Fruit fly (Drosophila melanogaster) whole organism, wandering third instar larva: ENCODE data around the gene Dpp10.
A peak's percentile ranks its signal among the peaks of the same experiment; 100 is the strongest.

ENCODE experiments used
- Abd-B ChIP-seq: fragments of >200 bp; optimal IDR thresholded peaks from 2 replicates; lab custom pipeline; 2017; ENCODE audit warnings: missing biosample characterization, missing genetic modification characterization
- CG32264 ChIP-seq: fragments of 200-800 bp; sonication (Bioruptor generic); optimal IDR thresholded peaks from 2 replicates; lab custom pipeline; 2016; ENCODE audit warnings: missing biosample characterization, missing genetic modification characterization
- CG9705 ChIP-seq: fragments of 200-800 bp; sonication (Bioruptor generic); optimal IDR thresholded peaks from 2 replicates; lab custom pipeline; 2018; ENCODE audit warnings: missing biosample characterization, mild to moderate bottlenecking, missing genetic modification characterization
- CrebA ChIP-seq: fragments of 200-800 bp; sonication (Bioruptor generic); optimal IDR thresholded peaks from 2 replicates; lab custom pipeline; 2016; ENCODE audit warnings: missing biosample characterization, mild to moderate bottlenecking, missing genetic modification characterization, borderline replicate concordance
- Dfd ChIP-seq: fragments of >200 bp; optimal IDR thresholded peaks from 2 replicates; lab custom pipeline; 2017; ENCODE audit warnings: missing biosample characterization, missing genetic modification characterization
- Dif ChIP-seq: fragments of 200-275, 200-300 bp; sonication (Bioruptor generic); optimal IDR thresholded peaks from 2 replicates; lab custom pipeline; 2018; ENCODE audit warnings: missing biosample characterization, missing genetic modification characterization; ENCODE audit not compliant: partially characterized antibody
- GATAd ChIP-seq: sonication (Bioruptor generic); optimal IDR thresholded peaks from 2 replicates; lab custom pipeline; 2016; ENCODE audit warnings: missing biosample characterization, missing genetic modification characterization
- HLH106 ChIP-seq: fragments of 200-800 bp; optimal IDR thresholded peaks from 3 replicates; lab custom pipeline; 2019; ENCODE audit warnings: missing biosample characterization, mild to moderate bottlenecking, missing genetic modification characterization, moderate library complexity
- Hnf4 ChIP-seq: fragments of 200-800 bp; sonication (Bioruptor generic); optimal IDR thresholded peaks from 2 replicates; lab custom pipeline; 2016; ENCODE audit warnings: missing biosample characterization, mild to moderate bottlenecking, missing genetic modification characterization
- Hr78 ChIP-seq: fragments of >200 bp; optimal IDR thresholded peaks from 2 replicates; lab custom pipeline; 2017; ENCODE audit warnings: missing biosample characterization, missing genetic modification characterization
- Hr83 ChIP-seq: fragments of 200-300 bp; sonication (Bioruptor generic); optimal IDR thresholded peaks from 2 replicates; lab custom pipeline; 2016; ENCODE audit warnings: missing biosample characterization, mild to moderate bottlenecking, missing genetic modification characterization, moderate library complexity; ENCODE audit not compliant: poor library complexity, severe bottlenecking
- Jra ChIP-seq: sonication (Bioruptor generic); optimal IDR thresholded peaks from 2 replicates; lab custom pipeline; 2016; ENCODE audit warnings: missing biosample characterization, missing genetic modification characterization
- Mio ChIP-seq: sonication (Bioruptor generic); optimal IDR thresholded peaks from 2 replicates; lab custom pipeline; 2016; ENCODE audit warnings: missing biosample characterization, missing genetic modification characterization
- Myc ChIP-seq: fragments of >200 bp; optimal IDR thresholded peaks from 2 replicates; lab custom pipeline; 2017
- N ChIP-seq: fragments of >200 bp; optimal IDR thresholded peaks from 2 replicates; lab custom pipeline; 2018; ENCODE audit warnings: missing biosample characterization, missing external identifiers, missing genetic modification characterization
- OdsH ChIP-seq: fragments of 200-800 bp; sonication (Bioruptor generic); optimal IDR thresholded peaks from 2 replicates; lab custom pipeline; 2016; ENCODE audit warnings: missing biosample characterization, mild to moderate bottlenecking, missing genetic modification characterization
- Rel ChIP-seq, 2 experiments: fragments of 200-800 bp; sonication (Bioruptor generic) in 1 of 2; optimal IDR thresholded peaks; 2 replicates in 1 of 2; 3 replicates in 1 of 2; lab custom pipeline; 2016 to 2019; ENCODE audit warnings: mild to moderate bottlenecking in 2 of 2, missing biosample characterization in 2 of 2, missing genetic modification characterization in 2 of 2, moderate library complexity in 1 of 2
- Sp1 ChIP-seq: fragments of 200-800 bp; sonication (Bioruptor generic); optimal IDR thresholded peaks from 3 replicates; lab custom pipeline; 2019; ENCODE audit warnings: missing biosample characterization, mild to moderate bottlenecking, missing genetic modification characterization, moderate library complexity
- Vsx2 ChIP-seq: fragments of 200-300, 225-300 bp; sonication (Bioruptor generic); optimal IDR thresholded peaks from 2 replicates; lab custom pipeline; 2018; ENCODE audit warnings: missing biosample characterization, missing genetic modification characterization; ENCODE audit not compliant: partially characterized antibody
- br ChIP-seq: fragments of 200-800 bp; sonication (Bioruptor generic); optimal IDR thresholded peaks from 2 replicates; lab custom pipeline; 2016; ENCODE audit warnings: missing biosample characterization, missing genetic modification characterization
- brk ChIP-seq: fragments of 200-800 bp; sonication (Bioruptor generic); optimal IDR thresholded peaks from 2 replicates; lab custom pipeline; 2016; ENCODE audit warnings: missing biosample characterization, mild to moderate bottlenecking, missing genetic modification characterization
- dl ChIP-seq, 2 experiments: fragments of 175-275, 200-275 bp in 1 of 2; fragments of 200-275 bp in 1 of 2; sonication (Bioruptor generic); optimal IDR thresholded peaks; lab custom pipeline; 2018; ENCODE audit warnings: mild to moderate bottlenecking in 2 of 2, missing biosample characterization in 2 of 2, missing genetic modification characterization in 2 of 2, moderate library complexity in 2 of 2; ENCODE audit not compliant: partially characterized antibody in 2 of 2, insufficient read depth in 1 of 2
- dmrt93B ChIP-seq: fragments of 200-800 bp; sonication (Bioruptor generic); optimal IDR thresholded peaks from 2 replicates; lab custom pipeline; 2018; ENCODE audit warnings: missing biosample characterization, mild to moderate bottlenecking, missing genetic modification characterization
- dsf ChIP-seq: sonication (Bioruptor generic); optimal IDR thresholded peaks from 2 replicates; lab custom pipeline; 2016; ENCODE audit warnings: missing biosample characterization, missing genetic modification characterization, borderline replicate concordance
- ey ChIP-seq: fragments of 200-800 bp; sonication (Bioruptor generic); optimal IDR thresholded peaks from 2 replicates; lab custom pipeline; 2016; ENCODE audit warnings: missing biosample characterization, missing genetic modification characterization
- foxo ChIP-seq, 2 experiments: fragments of 200-800 bp; sonication (Bioruptor generic); optimal IDR thresholded peaks; 2 replicates in 1 of 2; 3 replicates in 1 of 2; lab custom pipeline; 2016 to 2017; ENCODE audit warnings: missing biosample characterization in 2 of 2, missing genetic modification characterization in 2 of 2
- fru ChIP-seq: fragments of 200-800 bp; sonication (Bioruptor generic); optimal IDR thresholded peaks from 3 replicates; lab custom pipeline; 2016; ENCODE audit warnings: missing biosample characterization, mild to moderate bottlenecking, missing genetic modification characterization
- h ChIP-seq: fragments of 200-800 bp; sonication (Bioruptor generic); optimal IDR thresholded peaks from 3 replicates; lab custom pipeline; 2016; ENCODE audit warnings: missing biosample characterization, mild to moderate bottlenecking, missing genetic modification characterization
- jim ChIP-seq: fragments of 175-275, 200-325 bp; sonication (Bioruptor generic); optimal IDR thresholded peaks from 2 replicates; lab custom pipeline; 2016; ENCODE audit warnings: missing biosample characterization, mild to moderate bottlenecking, missing genetic modification characterization
- lola ChIP-seq: fragments of >200 bp; optimal IDR thresholded peaks from 2 replicates; lab custom pipeline; 2017; ENCODE audit warnings: missing biosample characterization, missing genetic modification characterization
- pan ChIP-seq: fragments of >200 bp; optimal IDR thresholded peaks from 2 replicates; lab custom pipeline; 2017
- psq ChIP-seq: fragments of 200-800 bp; sonication (Bioruptor generic); optimal IDR thresholded peaks from 3 replicates; lab custom pipeline; 2017; ENCODE audit warnings: missing biosample characterization, mild to moderate bottlenecking, missing genetic modification characterization, moderate library complexity
- rgr ChIP-seq: fragments of 200-800 bp; sonication (Bioruptor generic); optimal IDR thresholded peaks from 3 replicates; lab custom pipeline; 2016; ENCODE audit warnings: missing biosample characterization, mild to moderate bottlenecking, missing genetic modification characterization
- sage ChIP-seq: fragments of 200-800 bp; sonication (Bioruptor generic); optimal IDR thresholded peaks from 2 replicates; lab custom pipeline; 2016; ENCODE audit warnings: missing biosample characterization, mild to moderate bottlenecking, missing genetic modification characterization
- sv ChIP-seq: fragments of 200-800 bp; sonication (Bioruptor generic); optimal IDR thresholded peaks from 3 replicates; lab custom pipeline; 2016; ENCODE audit warnings: missing biosample characterization, missing genetic modification characterization
- tai ChIP-seq: sonication (Bioruptor generic); optimal IDR thresholded peaks from 2 replicates; lab custom pipeline; 2016; ENCODE audit warnings: missing biosample characterization, missing genetic modification characterization
- usp ChIP-seq: fragments of >200 bp; optimal IDR thresholded peaks from 2 replicates; lab custom pipeline; 2017; ENCODE audit warnings: missing biosample characterization, missing genetic modification characterization
- woc ChIP-seq: sonication (Bioruptor generic); optimal IDR thresholded peaks from 2 replicates; lab custom pipeline; 2016; ENCODE audit warnings: missing biosample characterization, mild to moderate bottlenecking, missing genetic modification characterization

The Dpp10 gene

DNA sequence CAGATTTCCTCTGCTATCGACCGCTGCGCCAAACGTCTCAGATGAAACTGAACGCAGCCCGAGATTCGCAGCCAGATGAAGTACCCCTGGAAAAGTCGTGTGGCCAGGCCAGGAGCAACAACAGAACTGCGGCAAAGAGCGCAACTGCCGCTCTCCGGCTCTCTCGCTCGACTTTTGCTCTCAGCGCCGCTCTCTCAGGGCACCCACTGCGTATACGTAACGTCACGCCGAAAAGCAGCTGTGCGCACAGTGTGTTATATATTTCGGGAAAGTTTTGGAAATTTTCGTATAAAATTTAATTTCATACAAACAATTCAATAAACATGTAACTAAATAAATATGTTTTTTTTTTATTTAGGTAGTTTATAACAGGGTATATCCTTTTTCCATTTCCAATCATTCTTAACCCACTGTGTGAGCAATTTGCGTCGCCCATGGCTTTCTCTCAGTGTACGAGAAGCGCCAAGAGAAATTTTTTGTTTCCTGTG, at the start of gene Dpp10:
Dpp10 (minus strand) TSS at position 51 of the 488 bp plus-strand sequence.
- TF ChIP-seq tai = peak; percentile 61
- peak in 1 of 2 experiments; percentile 70 for TF ChIP-seq foxo (GFP tag; optimal IDR thresholded peaks at IDR 0.05; lab: Kevin White, UChicago)
- TF ChIP-seq N = no peak
- TF ChIP-seq Rel (GFP tag; optimal IDR thresholded peaks at IDR 0.05; lab: Kevin White, UChicago) = no peak
- no peak for TF ChIP-seq Rel (tag; optimal IDR thresholded peaks at IDR 0.05; lab: Kevin White, UChicago)
- no peak for TF ChIP-seq Myc (lab: Kevin White, UChicago)
- TF ChIP-seq Hr83 (GFP tag; lab: Kevin White, UChicago) = no peak
- TF ChIP-seq CG9705 (GFP tag; lab: Kevin White, UChicago) = no peak
- no peak for TF ChIP-seq lola (GFP tag; lab: Kevin White, UChicago)
- TF ChIP-seq GATAd = no peak
- peak; percentile 77 for TF ChIP-seq fru (GFP tag; lab: Kevin White, UChicago)
- TF ChIP-seq usp = no peak
- peak; percentile 62 for TF ChIP-seq Sp1 (GFP tag; lab: Kevin White, UChicago)
- TF ChIP-seq CrebA (GFP tag; lab: Kevin White, UChicago) = no peak
- peak; percentile 63 for TF ChIP-seq h (GFP tag; lab: Kevin White, UChicago)
- peak; percentile 61 for TF ChIP-seq rgr (GFP tag; lab: Kevin White, UChicago)
- TF ChIP-seq Dif (GFP tag; lab: Kevin White, UChicago) = peak; percentile 56
- TF ChIP-seq br = peak; percentile 70
- TF ChIP-seq Mio (GFP tag; lab: Kevin White, UChicago) = no peak
- no peak for TF ChIP-seq jim (GFP tag; lab: Kevin White, UChicago)
- TF ChIP-seq dmrt93B (GFP tag; lab: Kevin White, UChicago) = peak; percentile 37
- TF ChIP-seq CG32264 (GFP tag; lab: Kevin White, UChicago) = no peak
- peak; percentile 91 for TF ChIP-seq sv
- no peak for TF ChIP-seq Abd-B
- TF ChIP-seq pan = no peak
- TF ChIP-seq dl (GFP tag; optimal IDR thresholded peaks at IDR 0.05; lab: Kevin White, UChicago; ENCODE audit: insufficient read depth in 1 of 2, partially characterized antibody in 2 of 2) = peak in 1 of 2 experiments; percentile 9
- peak; percentile 39 for TF ChIP-seq Hnf4
- TF ChIP-seq brk = no peak
- no peak for TF ChIP-seq woc
- peak; percentile 64 for TF ChIP-seq ey
- TF ChIP-seq psq = peak; percentile 48
- TF ChIP-seq sage (GFP tag; lab: Kevin White, UChicago) = no peak
- peak; percentile 48 for TF ChIP-seq OdsH
- TF ChIP-seq dsf (GFP tag; lab: Kevin White, UChicago) = no peak
- TF ChIP-seq Vsx2 (GFP tag; lab: Kevin White, UChicago) = peak; percentile 5
- TF ChIP-seq Jra = no peak
- TF ChIP-seq HLH106 (tag; lab: Kevin White, UChicago) = peak; percentile 73
- no peak for TF ChIP-seq Dfd (GFP tag; lab: Kevin White, UChicago)
- TF ChIP-seq Hr78 (GFP tag; lab: Kevin White, UChicago) = no peak

- no peak for TF ChIP-seq foxo (GFP tag; optimal IDR thresholded peaks at IDR 0.05; lab: Kevin White, UChicago)
- no peak for TF ChIP-seq Myc (lab: Kevin White, UChicago)
- TF ChIP-seq psq = no peak
- peak; percentile 22 for TF ChIP-seq Abd-B
- TF ChIP-seq Dfd (GFP tag; lab: Kevin White, UChicago) = no peak
- TF ChIP-seq Dif (GFP tag; lab: Kevin White, UChicago) = no peak
- TF ChIP-seq Hr83 (GFP tag; lab: Kevin White, UChicago) = peak; percentile 43
- TF ChIP-seq Mio (GFP tag; lab: Kevin White, UChicago) = no peak
- TF ChIP-seq woc = no peak
- peak; percentile 23 for TF ChIP-seq ey
- no peak for TF ChIP-seq jim (GFP tag; lab: Kevin White, UChicago)
- no peak for TF ChIP-seq dl (GFP tag; optimal IDR thresholded peaks at IDR 0.05; lab: Kevin White, UChicago; ENCODE audit: insufficient read depth in 1 of 2, partially characterized antibody in 2 of 2)
- TF ChIP-seq rgr (GFP tag; lab: Kevin White, UChicago) = no peak
- TF ChIP-seq Rel (GFP tag; optimal IDR thresholded peaks at IDR 0.05; lab: Kevin White, UChicago) = no peak
- peak; percentile 36 for TF ChIP-seq Rel (tag; optimal IDR thresholded peaks at IDR 0.05; lab: Kevin White, UChicago)
- no peak for TF ChIP-seq pan
- TF ChIP-seq lola (GFP tag; lab: Kevin White, UChicago) = no peak
- no peak for TF ChIP-seq CG9705 (GFP tag; lab: Kevin White, UChicago)
- TF ChIP-seq dmrt93B (GFP tag; lab: Kevin White, UChicago) = no peak
- no peak for TF ChIP-seq Hnf4
- no peak for TF ChIP-seq fru (GFP tag; lab: Kevin White, UChicago)
- no peak for TF ChIP-seq Vsx2 (GFP tag; lab: Kevin White, UChicago)
- TF ChIP-seq dsf (GFP tag; lab: Kevin White, UChicago) = no peak
- TF ChIP-seq usp = no peak
- no peak for TF ChIP-seq Hr78 (GFP tag; lab: Kevin White, UChicago)
- peak; percentile 3 for TF ChIP-seq N
These were observed 48.4 kb upstream of the Dpp10 start, which contains the start of the genes CG31635 and Tango1 for dm6 chr2L:6649085-6649754. Gene CG31635 (minus strand): TSS chr2L:6649114. Gene Tango1 (plus strand): TSS chr2L:6649388.
